Worm (Caenorhabditis elegans) whole organism, young adult: Measurements from ENCODE around the gene vha-12.
A peak's percentile ranks its signal among the peaks of the same experiment; 100 is the strongest.

ENCODE experiments used
- B0336.3 ChIP-seq: fragments of 200-800 bp; sonication (Bioruptor generic); IDR thresholded peaks from 2 replicates; pipeline ENCODE4 v1.3.6; 2022; ENCODE audit warnings: missing genetic modification characterization, missing compliant biosample characterization
- C06A6.2 ChIP-seq: fragments of 200-800 bp; sonication (Bioruptor generic); conservative IDR thresholded peaks from 2 replicates; pipeline ENCODE4 v1.3.6; 2022; ENCODE audit warnings: missing genetic modification characterization, missing compliant biosample characterization
- F55B11.4 ChIP-seq: sonication (generic microtip); optimal IDR thresholded peaks from 2 replicates; lab custom pipeline; 2016; ENCODE audit warnings: missing compliant biosample characterization, missing genetic modification characterization, borderline replicate concordance; ENCODE audit not compliant: insufficient read depth
- K11D2.4 ChIP-seq: fragments of 200-800 bp; sonication (Bioruptor generic); IDR thresholded peaks from 2 replicates; pipeline ENCODE4 v1.3.6; 2022; ENCODE audit warnings: missing genetic modification reagents, missing genetic modification characterization, missing compliant biosample characterization
- K12H6.12 ChIP-seq: fragments of 200-800 bp; sonication (Bioruptor generic); optimal IDR thresholded peaks from 2 replicates; lab custom pipeline; 2018; ENCODE audit warnings: mild to moderate bottlenecking, missing genetic modification characterization, missing compliant biosample characterization
- T07F8.4 ChIP-seq: sonication (generic microtip); optimal IDR thresholded peaks from 2 replicates; lab custom pipeline; 2016; ENCODE audit warnings: mild to moderate bottlenecking, missing genetic modification characterization, moderate library complexity, missing compliant biosample characterization
- T26A5.8 ChIP-seq: sonication (generic microtip); optimal IDR thresholded peaks from 2 replicates; lab custom pipeline; 2016; ENCODE audit warnings: missing genetic modification characterization, missing compliant biosample characterization
- Y79H2A.3 ChIP-seq: fragments of 200-800 bp; sonication (Bioruptor generic); conservative IDR thresholded peaks from 2 replicates; pipeline ENCODE4 v1.3.6; 2022; ENCODE audit warnings: missing genetic modification reagents, missing genetic modification characterization, missing compliant biosample characterization
- aptf-3 ChIP-seq: fragments of 200-800 bp; sonication (Bioruptor generic); IDR thresholded peaks from 2 replicates; pipeline ENCODE4 v1.3.6; 2022; ENCODE audit warnings: missing genetic modification characterization, missing compliant biosample characterization
- atf-7 ChIP-seq: sonication (generic microtip); optimal IDR thresholded peaks from 2 replicates; lab custom pipeline; 2017; ENCODE audit warnings: mild to moderate bottlenecking, missing genetic modification characterization, missing compliant biosample characterization
- attf-5 ChIP-seq: fragments of 200-800 bp; sonication (Bioruptor generic); optimal IDR thresholded peaks from 2 replicates; lab custom pipeline; 2018; ENCODE audit warnings: mild to moderate bottlenecking, missing genetic modification characterization, missing compliant biosample characterization
- bed-2 ChIP-seq: fragments of 200-800 bp; sonication (Bioruptor generic); IDR thresholded peaks from 2 replicates; pipeline ENCODE4 v1.3.6; 2022; ENCODE audit warnings: missing genetic modification reagents, missing genetic modification characterization, missing compliant biosample characterization
- cebp-1 ChIP-seq, 2 experiments: fragments of 200-800 bp in 1 of 2; sonication (Bioruptor generic) in 1 of 2; sonication (generic microtip) in 1 of 2; IDR thresholded peaks in 1 of 2; optimal IDR thresholded peaks in 1 of 2; 2 replicates each; pipeline versions ENCODE4 v1.3.6 to Lab custom; 2017 to 2022; ENCODE audit warnings: missing compliant biosample characterization in 2 of 2, missing genetic modification characterization in 2 of 2, mild to moderate bottlenecking in 1 of 2, missing genetic modification reagents in 1 of 2, moderate library complexity in 1 of 2
- cebp-2 ChIP-seq: fragments of 200-800 bp; sonication (Bioruptor generic); IDR thresholded peaks from 2 replicates; pipeline ENCODE4 v1.3.6; 2022; ENCODE audit warnings: missing genetic modification characterization, missing compliant biosample characterization
- ceh-100 ChIP-seq: fragments of 200-800 bp; sonication (Bioruptor generic); IDR thresholded peaks from 2 replicates; pipeline ENCODE4 v1.3.6; 2022; ENCODE audit warnings: missing genetic modification reagents, missing genetic modification characterization, missing compliant biosample characterization
- ceh-27 ChIP-seq: fragments of 200-800 bp; sonication (Bioruptor generic); optimal IDR thresholded peaks from 2 replicates; lab custom pipeline; 2018; ENCODE audit warnings: mild to moderate bottlenecking, missing genetic modification characterization, moderate library complexity, missing compliant biosample characterization
- ceh-40 ChIP-seq: fragments of 200-800 bp; sonication (Bioruptor generic); IDR thresholded peaks from 2 replicates; pipeline ENCODE4 v1.3.6; 2022; ENCODE audit warnings: missing genetic modification characterization, missing compliant biosample characterization
- chd-7 ChIP-seq: sonication (generic microtip); optimal IDR thresholded peaks from 2 replicates; lab custom pipeline; 2016; ENCODE audit warnings: mild to moderate bottlenecking, missing genetic modification characterization, moderate library complexity, missing compliant biosample characterization
- die-1 ChIP-seq: sonication (generic microtip); optimal IDR thresholded peaks from 2 replicates; lab custom pipeline; 2016; ENCODE audit warnings: missing genotype, mild to moderate bottlenecking, missing genetic modification characterization, missing compliant biosample characterization
- dox-1 ChIP-seq: fragments of 200-800 bp; sonication (Bioruptor generic); IDR thresholded peaks from 2 replicates; pipeline ENCODE4 v1.3.6; 2022; ENCODE audit warnings: missing genetic modification reagents, missing genetic modification characterization, missing compliant biosample characterization
- egrh-3 ChIP-seq: fragments of 200-800 bp; sonication (Bioruptor generic); IDR thresholded peaks from 2 replicates; pipeline ENCODE4 v1.3.6; 2022; ENCODE audit warnings: missing genetic modification reagents, missing genetic modification characterization, missing compliant biosample characterization
- ets-4 ChIP-seq: fragments of 200-800 bp; sonication (Bioruptor generic); optimal IDR thresholded peaks from 2 replicates; lab custom pipeline; 2018; ENCODE audit warnings: mild to moderate bottlenecking, missing genetic modification characterization, missing compliant biosample characterization
- gei-17 ChIP-seq: fragments of 200-800 bp; sonication (Bioruptor generic); optimal IDR thresholded peaks from 2 replicates; lab custom pipeline; 2018; ENCODE audit warnings: mild to moderate bottlenecking, missing genetic modification characterization, missing compliant biosample characterization
- hrde-1 ChIP-seq: sonication (generic microtip); optimal IDR thresholded peaks from 2 replicates; lab custom pipeline; 2016; ENCODE audit warnings: missing genetic modification characterization, mild to moderate bottlenecking, missing compliant biosample characterization, moderate library complexity, missing genotype, missing genetic modification reagents, borderline replicate concordance
- let-607 ChIP-seq, 2 experiments: fragments of 200-800 bp in 1 of 2; sonication (Bioruptor generic) in 1 of 2; sonication (generic microtip) in 1 of 2; optimal IDR thresholded peaks; 2 replicates each; lab custom pipeline; 2016 to 2018; ENCODE audit warnings: mild to moderate bottlenecking in 2 of 2, missing compliant biosample characterization in 2 of 2, missing genetic modification characterization in 2 of 2, moderate library complexity in 2 of 2, missing genotype in 1 of 2
- lin-26 ChIP-seq: fragments of 200-800 bp; sonication (Bioruptor generic); IDR thresholded peaks from 2 replicates; pipeline ENCODE4 v1.3.6; 2022; ENCODE audit warnings: missing genetic modification reagents, missing genetic modification characterization, missing compliant biosample characterization
- lin-35 ChIP-seq, 3 experiments: fragments of 150-350 bp in 2 of 3; sonication (generic microtip) in 1 of 3; optimal IDR thresholded peaks; 2 replicates each; lab custom pipeline; 2014 to 2018; ENCODE audit warnings: missing biosample characterization in 3 of 3, missing genetic modification characterization in 3 of 3, missing genetic modification reagents in 3 of 3
- lin-54 ChIP-seq: fragments of 200-800 bp; sonication (Bioruptor generic); optimal IDR thresholded peaks from 2 replicates; lab custom pipeline; 2018; ENCODE audit warnings: mild to moderate bottlenecking, missing genetic modification characterization, missing compliant biosample characterization
- madf-6 ChIP-seq: fragments of 200-800 bp; sonication (Bioruptor generic); IDR thresholded peaks from 2 replicates; pipeline ENCODE4 v1.3.6; 2022; ENCODE audit warnings: missing genetic modification reagents, missing genetic modification characterization, missing compliant biosample characterization
- mcd-1 ChIP-seq: fragments of 200-800 bp; sonication (Bioruptor generic); IDR thresholded peaks from 2 replicates; pipeline ENCODE4 v1.3.6; 2022; ENCODE audit warnings: missing genetic modification reagents, missing genetic modification characterization, missing compliant biosample characterization
- nfyb-1 ChIP-seq: fragments of 200-800 bp; sonication (Bioruptor generic); IDR thresholded peaks from 2 replicates; pipeline ENCODE4 v1.3.6; 2022; ENCODE audit warnings: missing genetic modification reagents, missing genetic modification characterization, missing compliant biosample characterization
- nhr-80 ChIP-seq: sonication (generic microtip); optimal IDR thresholded peaks from 2 replicates; lab custom pipeline; 2016; ENCODE audit warnings: missing genetic modification characterization, missing compliant biosample characterization
- nhr-90 ChIP-seq: sonication (generic microtip); optimal IDR thresholded peaks from 2 replicates; lab custom pipeline; 2016; ENCODE audit warnings: missing genotype, mild to moderate bottlenecking, missing genetic modification characterization, missing compliant biosample characterization
- repo-1 ChIP-seq: sonication (generic microtip); optimal IDR thresholded peaks from 2 replicates; lab custom pipeline; 2017; ENCODE audit warnings: mild to moderate bottlenecking, missing genetic modification characterization, missing compliant biosample characterization
- snpc-1.1 ChIP-seq: sonication (generic microtip); optimal IDR thresholded peaks from 2 replicates; lab custom pipeline; 2017; ENCODE audit warnings: missing genetic modification characterization, mild to moderate bottlenecking, missing compliant biosample characterization, antibody characterized with exemption, moderate library complexity, missing genotype, missing genetic modification reagents; ENCODE audit not compliant: insufficient read depth
- snpc-3.4 ChIP-seq: sonication (generic microtip); optimal IDR thresholded peaks from 2 replicates; lab custom pipeline; 2017; ENCODE audit warnings: missing genetic modification characterization, mild to moderate bottlenecking, missing compliant biosample characterization, antibody characterized with exemption, moderate library complexity, missing genotype, missing genetic modification reagents
- tbx-9 ChIP-seq: sonication (generic microtip); optimal IDR thresholded peaks from 2 replicates; lab custom pipeline; 2016; ENCODE audit warnings: borderline replicate concordance, missing genetic modification characterization, inconsistent platforms, missing compliant biosample characterization
- zfh-2 ChIP-seq: fragments of 200-800 bp; sonication (Bioruptor generic); conservative IDR thresholded peaks from 2 replicates; pipeline ENCODE4 v1.3.6; 2022; ENCODE audit warnings: missing genetic modification reagents, missing genetic modification characterization, missing compliant biosample characterization
- zim-3 ChIP-seq: sonication (generic microtip); optimal IDR thresholded peaks from 2 replicates; lab custom pipeline; 2017; ENCODE audit warnings: mild to moderate bottlenecking, missing genetic modification characterization, moderate library complexity, missing compliant biosample characterization
- ztf-22 ChIP-seq: fragments of 200-800 bp; sonication (Bioruptor generic); optimal IDR thresholded peaks from 2 replicates; lab custom pipeline; 2018; ENCODE audit warnings: mild to moderate bottlenecking, missing genetic modification characterization, moderate library complexity, missing compliant biosample characterization
- ztf-26 ChIP-seq: sonication (generic microtip); optimal IDR thresholded peaks from 2 replicates; lab custom pipeline; 2017; ENCODE audit warnings: missing genetic modification characterization, missing compliant biosample characterization
- ztf-28 ChIP-seq: fragments of 200-800 bp; sonication (Bioruptor generic); IDR thresholded peaks from 2 replicates; pipeline ENCODE4 v1.3.6; 2022; ENCODE audit warnings: missing genetic modification reagents, missing genetic modification characterization, missing compliant biosample characterization

Gene vha-12

ce11 chrX:4144136-4144781, 46.6 kb upstream of the vha-12 start:
- TF ChIP-seq hrde-1 (tag; lab: Kevin White, UChicago) = no peak
- TF ChIP-seq mcd-1 (GFP tag; lab: Robert Waterston, UW) = 0 out of 2 replicates have a peak, but pooled peaks have one; percentile 9
- peak; percentile 37 for TF ChIP-seq ets-4
- TF ChIP-seq nhr-80 (tag; lab: Kevin White, UChicago) = peak; percentile 40
- peak; percentile 44 for TF ChIP-seq ceh-27 (GFP tag; lab: Kevin White, UChicago)
- no peak for TF ChIP-seq F55B11.4
- no peak for TF ChIP-seq cebp-1 (GFP tag; IDR thresholded peaks at IDR 0.05; lab: Robert Waterston, UW)
- TF ChIP-seq cebp-1 (tag; optimal IDR thresholded peaks at IDR 0.05; lab: Kevin White, UChicago) = peak; percentile 51
- TF ChIP-seq nfyb-1 (GFP tag; lab: Robert Waterston, UW) = peak; percentile 11; the same call in 1 of the 2 replicates
- no peak for TF ChIP-seq tbx-9 (tag; lab: Kevin White, UChicago)
- TF ChIP-seq aptf-3 (GFP tag; lab: Robert Waterston, UW) = no peak
- peak; percentile 23; the same call in 1 of the 2 replicates for TF ChIP-seq K11D2.4 (GFP tag; lab: Robert Waterston, UW)
- no peak for TF ChIP-seq T07F8.4 (tag; lab: Kevin White, UChicago)
- peak; percentile 38; the same call in 1 of the 2 replicates for TF ChIP-seq ceh-40 (GFP tag; lab: Robert Waterston, UW)
- TF ChIP-seq attf-5 (GFP tag; lab: Kevin White, UChicago) = no peak
- TF ChIP-seq T26A5.8 (tag; lab: Kevin White, UChicago) = no peak
- no peak for TF ChIP-seq nhr-90 (tag; lab: Kevin White, UChicago)
- TF ChIP-seq C06A6.2 = 0 out of 2 replicates have a peak, but pooled peaks have one; percentile 15
- no peak for TF ChIP-seq ztf-28
- no peak for TF ChIP-seq die-1 (tag; lab: Kevin White, UChicago)
- TF ChIP-seq cebp-2 (GFP tag; lab: Robert Waterston, UW) = no peak
- no peak for TF ChIP-seq zim-3 (tag; lab: Kevin White, UChicago)
- TF ChIP-seq lin-54 (GFP tag; lab: Kevin White, UChicago) = no peak
- TF ChIP-seq Y79H2A.3 (GFP tag; lab: Robert Waterston, UW) = no peak
- 0 out of 2 replicates have a peak, but pooled peaks have one; percentile 10 for TF ChIP-seq egrh-3
- no peak for TF ChIP-seq repo-1 (tag; lab: Kevin White, UChicago)
- TF ChIP-seq zfh-2 = 0 out of 2 replicates have a peak, but pooled peaks have one; percentile 31
- TF ChIP-seq bed-2 (GFP tag; lab: Robert Waterston, UW) = no peak
- no peak for TF ChIP-seq ceh-100 (GFP tag; lab: Robert Waterston, UW)
- TF ChIP-seq ztf-22 (GFP tag; lab: Kevin White, UChicago) = no peak
- no peak for TF ChIP-seq dox-1
- 0 out of 2 replicates have a peak, but pooled peaks have one; percentile 11 for TF ChIP-seq B0336.3 (GFP tag; lab: Robert Waterston, UW)
- no peak for TF ChIP-seq ztf-26 (tag; lab: Kevin White, UChicago)
- TF ChIP-seq lin-35 (GFP tag; optimal IDR thresholded peaks at IDR 0.05; lab: Kevin White, UChicago) = no peak
- no peak for TF ChIP-seq snpc-1.1 (tag; lab: Kevin White, UChicago)
- TF ChIP-seq chd-7 (tag; lab: Kevin White, UChicago) = no peak
- TF ChIP-seq madf-6 (GFP tag; lab: Robert Waterston, UW) = 0 out of 2 replicates have a peak, but pooled peaks have one; percentile 15
- TF ChIP-seq snpc-3.4 = no peak
- TF ChIP-seq gei-17 (GFP tag; lab: Kevin White, UChicago) = no peak
- TF ChIP-seq K12H6.12 (tag; lab: Kevin White, UChicago) = peak; percentile 18
- peak; percentile 8 for TF ChIP-seq atf-7 (tag; lab: Kevin White, UChicago)
- TF ChIP-seq lin-26 (GFP tag; lab: Robert Waterston, UW) = 0 out of 2 replicates have a peak, but pooled peaks have one; percentile 11
- peak; percentile 77 to 81 for TF ChIP-seq let-607 (tag; optimal IDR thresholded peaks at IDR 0.05; lab: Kevin White, UChicago)
- TF ChIP-seq, all 124 proteins: peak for 17
